Worm (Caenorhabditis elegans) whole organism, L4 larva: ENCODE measurements around the gene usp-4.

ENCODE experiments used
- F26F4.8 ChIP-seq: fragments of 200-800 bp; sonication (Bioruptor generic); conservative IDR thresholded peaks from 2 replicates; pipeline ENCODE4 v1.3.6; 2022; ENCODE audit warnings: missing genetic modification characterization, missing compliant biosample characterization
- F37D6.2 ChIP-seq: sonication (generic microtip); optimal IDR thresholded peaks from 2 replicates; lab custom pipeline; 2016; ENCODE audit warnings: mild to moderate bottlenecking, missing genetic modification characterization, missing compliant biosample characterization
- R02D3.7 ChIP-seq: fragments of 150-350 bp; sonication (generic microtip); optimal IDR thresholded peaks from 3 replicates; lab custom pipeline; 2014; ENCODE audit warnings: missing biosample characterization, missing genetic modification characterization
- Y48G9A.11 ChIP-seq: fragments of 200-800 bp; sonication (Bioruptor generic); IDR thresholded peaks from 2 replicates; pipeline ENCODE4 v1.3.6; 2022; ENCODE audit warnings: missing genetic modification reagents, missing genetic modification characterization, missing compliant biosample characterization
- Y75B8A.6 ChIP-seq: fragments of 200-800 bp; sonication (Bioruptor generic); IDR thresholded peaks from 2 replicates; pipeline ENCODE4 v1.3.6; 2022; ENCODE audit warnings: missing genetic modification reagents, missing genetic modification characterization, missing compliant biosample characterization
- aha-1 ChIP-seq: fragments of 150-350 bp; peaks from one replicate; lab custom pipeline; 2014; ENCODE audit warnings: missing biosample characterization, missing genetic modification characterization
- ceh-20 ChIP-seq: fragments of 200-800 bp; sonication (Bioruptor generic); IDR thresholded peaks from 2 replicates; pipeline ENCODE4 v1.3.6; 2022; ENCODE audit warnings: missing genetic modification reagents, missing genetic modification characterization, missing compliant biosample characterization
- ceh-28 ChIP-seq: fragments of 150-350 bp; optimal IDR thresholded peaks from 2 replicates; lab custom pipeline; 2014; ENCODE audit warnings: missing biosample characterization, missing genetic modification reagents, missing genetic modification characterization
- ceh-82 ChIP-seq: sonication (generic microtip); optimal IDR thresholded peaks from 2 replicates; lab custom pipeline; 2017; ENCODE audit warnings: missing biosample characterization, missing genetic modification characterization
- ces-1 ChIP-seq: fragments of 150-350 bp; sonication (generic microtip); optimal IDR thresholded peaks from 4 replicates; lab custom pipeline; 2014; ENCODE audit warnings: missing biosample characterization, missing genetic modification reagents, missing genetic modification characterization
- cey-2 ChIP-seq: sonication (generic microtip); optimal IDR thresholded peaks from 3 replicates; lab custom pipeline; 2017; ENCODE audit warnings: missing genetic modification characterization, mild to moderate bottlenecking, missing compliant biosample characterization, antibody characterized with exemption, borderline replicate concordance; ENCODE audit not compliant: insufficient read depth
- daf-12 ChIP-seq: fragments of 150-350 bp; optimal IDR thresholded peaks from 2 replicates; lab custom pipeline; 2014; ENCODE audit warnings: missing biosample characterization, missing genetic modification reagents, missing genetic modification characterization
- dmd-6 ChIP-seq: fragments of 200-800 bp; sonication (Bioruptor generic); IDR thresholded peaks from 2 replicates; pipeline ENCODE4 v1.3.6; 2022; ENCODE audit warnings: missing genetic modification reagents, missing genetic modification characterization, missing compliant biosample characterization
- dmd-9 ChIP-seq: fragments of 200-800 bp; sonication (Bioruptor generic); IDR thresholded peaks from 2 replicates; pipeline ENCODE4 v1.3.6; 2022; ENCODE audit warnings: missing genetic modification reagents, missing genetic modification characterization, missing compliant biosample characterization
- dpl-1 ChIP-seq: fragments of 150-350 bp; optimal IDR thresholded peaks from 2 replicates; lab custom pipeline; 2014; ENCODE audit warnings: missing biosample characterization, missing genetic modification reagents, missing genetic modification characterization
- duxl-1 ChIP-seq: sonication (generic microtip); optimal IDR thresholded peaks from 2 replicates; lab custom pipeline; 2016; ENCODE audit warnings: mild to moderate bottlenecking, missing genetic modification characterization, moderate library complexity, missing compliant biosample characterization; ENCODE audit not compliant: poor library complexity
- fos-1 ChIP-seq: fragments of 150-350 bp; optimal IDR thresholded peaks from 2 replicates; lab custom pipeline; 2014; ENCODE audit warnings: missing biosample characterization, missing genetic modification characterization
- hif-1 ChIP-seq, 2 experiments: sonication (generic microtip); optimal IDR thresholded peaks; 2 replicates each; lab custom pipeline; 2016 to 2017; ENCODE audit warnings: missing compliant biosample characterization in 2 of 2, missing genetic modification characterization in 2 of 2, missing genetic modification reagents in 2 of 2, missing genotype in 2 of 2, mild to moderate bottlenecking in 1 of 2
- hlh-30 ChIP-seq: sonication (generic microtip); optimal IDR thresholded peaks from 2 replicates; lab custom pipeline; 2017; ENCODE audit warnings: antibody characterized with exemption, mild to moderate bottlenecking, missing genetic modification characterization, missing compliant biosample characterization; ENCODE audit not compliant: insufficient read depth
- hmg-1.1 ChIP-seq: fragments of 200-800 bp; sonication (Bioruptor generic); IDR thresholded peaks from 2 replicates; pipeline ENCODE4 v1.3.6; 2022; ENCODE audit warnings: missing genetic modification reagents, missing genetic modification characterization, missing compliant biosample characterization
- lim-7 ChIP-seq: fragments of 200-800 bp; sonication (Bioruptor generic); IDR thresholded peaks from 2 replicates; pipeline ENCODE4 v1.3.6; 2022; ENCODE audit warnings: missing genetic modification characterization, missing compliant biosample characterization
- lin-1 ChIP-seq: fragments of 200-800 bp; sonication (Bioruptor generic); IDR thresholded peaks from 2 replicates; pipeline ENCODE4 v1.3.6; 2022; ENCODE audit warnings: missing genetic modification reagents, missing genetic modification characterization, missing compliant biosample characterization
- lin-29 ChIP-seq: fragments of 200-800 bp; sonication (Bioruptor generic); IDR thresholded peaks from 2 replicates; pipeline ENCODE4 v1.3.6; 2022; ENCODE audit warnings: missing genetic modification reagents, missing genetic modification characterization, missing compliant biosample characterization
- lin-39 ChIP-seq: fragments of 150-350 bp; optimal IDR thresholded peaks from 2 replicates; lab custom pipeline; 2014; ENCODE audit warnings: missing biosample characterization, missing genetic modification reagents, missing genetic modification characterization
- madf-9 ChIP-seq: fragments of 200-800 bp; sonication (Bioruptor generic); conservative IDR thresholded peaks from 2 replicates; pipeline ENCODE4 v1.3.6; 2022; ENCODE audit warnings: missing genetic modification reagents, missing genetic modification characterization, missing compliant biosample characterization
- mdl-1 ChIP-seq, 2 experiments: fragments of 150-350 bp in 1 of 2; sonication (generic microtip) in 1 of 2; optimal IDR thresholded peaks; 2 replicates each; lab custom pipeline; 2014 to 2017; ENCODE audit warnings: missing biosample characterization in 2 of 2, missing genetic modification characterization in 2 of 2
- mdt-29 ChIP-seq: fragments of 200-800 bp; sonication (Bioruptor generic); IDR thresholded peaks from 2 replicates; pipeline ENCODE4 v1.3.6; 2022; ENCODE audit warnings: missing genetic modification reagents, missing genetic modification characterization, missing compliant biosample characterization
- mes-2 ChIP-seq: sonication (generic microtip); optimal IDR thresholded peaks from 2 replicates; lab custom pipeline; 2016; ENCODE audit warnings: missing genotype, mild to moderate bottlenecking, missing genetic modification characterization, missing compliant biosample characterization; ENCODE audit not compliant: poor library complexity, severe bottlenecking
- mxl-2 ChIP-seq: fragments of 200-800 bp; sonication (Bioruptor generic); conservative IDR thresholded peaks from 2 replicates; pipeline ENCODE4 v1.3.6; 2022; ENCODE audit warnings: missing genetic modification reagents, missing genetic modification characterization, missing compliant biosample characterization
- mxl-3 ChIP-seq: fragments of 200-800 bp; sonication (Bioruptor generic); optimal IDR thresholded peaks from 2 replicates; lab custom pipeline; 2018; ENCODE audit warnings: mild to moderate bottlenecking, missing genetic modification characterization, missing compliant biosample characterization
- nhr-102 ChIP-seq: sonication (generic microtip); optimal IDR thresholded peaks from 2 replicates; lab custom pipeline; 2016; ENCODE audit warnings: mild to moderate bottlenecking, missing genetic modification characterization, moderate library complexity, missing compliant biosample characterization
- nhr-111 ChIP-seq: fragments of 200-800 bp; sonication (Bioruptor generic); optimal IDR thresholded peaks from 2 replicates; lab custom pipeline; 2018; ENCODE audit warnings: mild to moderate bottlenecking, missing genetic modification characterization, missing compliant biosample characterization
- nhr-42 ChIP-seq: fragments of 200-800 bp; sonication (Bioruptor generic); IDR thresholded peaks from 2 replicates; pipeline ENCODE4 v1.3.6; 2022; ENCODE audit warnings: missing genetic modification characterization, missing compliant biosample characterization
- nhr-48 ChIP-seq: sonication (generic microtip); optimal IDR thresholded peaks from 2 replicates; lab custom pipeline; 2016; ENCODE audit warnings: mild to moderate bottlenecking, missing genetic modification characterization, missing compliant biosample characterization
- nhr-6 ChIP-seq: fragments of 150-350 bp; optimal IDR thresholded peaks from 2 replicates; lab custom pipeline; 2014; ENCODE audit warnings: missing biosample characterization, missing genetic modification characterization
- nhr-76 ChIP-seq: fragments of 150-350 bp; optimal IDR thresholded peaks from 2 replicates; lab custom pipeline; 2014; ENCODE audit warnings: missing biosample characterization, missing genetic modification characterization
- php-3 ChIP-seq: fragments of 200-800 bp; sonication (Bioruptor generic); IDR thresholded peaks from 2 replicates; pipeline ENCODE4 v1.3.6; 2022; ENCODE audit warnings: missing genetic modification reagents, missing genetic modification characterization, missing compliant biosample characterization
- rbr-2 ChIP-seq: sonication (generic microtip); optimal IDR thresholded peaks from 2 replicates; lab custom pipeline; 2016; ENCODE audit warnings: missing genotype, missing genetic modification characterization, missing compliant biosample characterization
- saeg-2 ChIP-seq: fragments of 200-800 bp; sonication (Bioruptor generic); IDR thresholded peaks from 2 replicates; pipeline ENCODE4 v1.3.6; 2022; ENCODE audit warnings: missing genetic modification reagents, missing genetic modification characterization, missing compliant biosample characterization
- sdz-12 ChIP-seq: fragments of 200-800 bp; sonication (Bioruptor generic); optimal IDR thresholded peaks from 2 replicates; lab custom pipeline; 2018; ENCODE audit warnings: mild to moderate bottlenecking, missing genetic modification characterization, missing compliant biosample characterization
- snpc-1.2 ChIP-seq: fragments of 200-800 bp; sonication (Bioruptor generic); IDR thresholded peaks from 2 replicates; pipeline ENCODE4 v1.3.6; 2022; ENCODE audit warnings: missing genetic modification reagents, missing genetic modification characterization, missing compliant biosample characterization
- spr-3 ChIP-seq: fragments of 200-800 bp; sonication (Bioruptor generic); optimal IDR thresholded peaks from 2 replicates; lab custom pipeline; 2018; ENCODE audit warnings: mild to moderate bottlenecking, missing genetic modification characterization, missing compliant biosample characterization
- tra-1 ChIP-seq: fragments of 200-800 bp; sonication (Bioruptor generic); IDR thresholded peaks from 2 replicates; pipeline ENCODE4 v1.3.6; 2022; ENCODE audit warnings: missing genetic modification reagents, missing genetic modification characterization, missing compliant biosample characterization
- unc-62 ChIP-seq, 3 experiments: fragments of 150-350 bp in 1 of 3; sonication (generic microtip); optimal IDR thresholded peaks in 2 of 3; peaks in 1 of 3; 1 replicate in 1 of 3; 2 replicates in 2 of 3; lab custom pipeline; 2014 to 2017; ENCODE audit warnings: missing biosample characterization in 3 of 3, missing genetic modification characterization in 3 of 3, missing genetic modification reagents in 3 of 3, missing genotype in 1 of 3
- zfp-3 ChIP-seq: fragments of 200-800 bp; sonication (Bioruptor generic); conservative IDR thresholded peaks from 2 replicates; pipeline ENCODE4 v1.3.6; 2022; ENCODE audit warnings: missing genetic modification reagents, missing genetic modification characterization, missing compliant biosample characterization
- zip-11 ChIP-seq: fragments of 200-800 bp; sonication (Bioruptor generic); IDR thresholded peaks from 2 replicates; pipeline ENCODE4 v1.3.6; 2022; ENCODE audit warnings: missing genetic modification characterization, missing compliant biosample characterization
- zip-2 ChIP-seq: fragments of 150-350 bp; optimal IDR thresholded peaks from 2 replicates; lab custom pipeline; 2014; ENCODE audit warnings: missing biosample characterization, missing genetic modification characterization
- ztf-11 ChIP-seq: fragments of 150-350 bp; optimal IDR thresholded peaks from 2 replicates; lab custom pipeline; 2014; ENCODE audit warnings: missing biosample characterization, missing genetic modification characterization

The usp-4 gene

DNA sequence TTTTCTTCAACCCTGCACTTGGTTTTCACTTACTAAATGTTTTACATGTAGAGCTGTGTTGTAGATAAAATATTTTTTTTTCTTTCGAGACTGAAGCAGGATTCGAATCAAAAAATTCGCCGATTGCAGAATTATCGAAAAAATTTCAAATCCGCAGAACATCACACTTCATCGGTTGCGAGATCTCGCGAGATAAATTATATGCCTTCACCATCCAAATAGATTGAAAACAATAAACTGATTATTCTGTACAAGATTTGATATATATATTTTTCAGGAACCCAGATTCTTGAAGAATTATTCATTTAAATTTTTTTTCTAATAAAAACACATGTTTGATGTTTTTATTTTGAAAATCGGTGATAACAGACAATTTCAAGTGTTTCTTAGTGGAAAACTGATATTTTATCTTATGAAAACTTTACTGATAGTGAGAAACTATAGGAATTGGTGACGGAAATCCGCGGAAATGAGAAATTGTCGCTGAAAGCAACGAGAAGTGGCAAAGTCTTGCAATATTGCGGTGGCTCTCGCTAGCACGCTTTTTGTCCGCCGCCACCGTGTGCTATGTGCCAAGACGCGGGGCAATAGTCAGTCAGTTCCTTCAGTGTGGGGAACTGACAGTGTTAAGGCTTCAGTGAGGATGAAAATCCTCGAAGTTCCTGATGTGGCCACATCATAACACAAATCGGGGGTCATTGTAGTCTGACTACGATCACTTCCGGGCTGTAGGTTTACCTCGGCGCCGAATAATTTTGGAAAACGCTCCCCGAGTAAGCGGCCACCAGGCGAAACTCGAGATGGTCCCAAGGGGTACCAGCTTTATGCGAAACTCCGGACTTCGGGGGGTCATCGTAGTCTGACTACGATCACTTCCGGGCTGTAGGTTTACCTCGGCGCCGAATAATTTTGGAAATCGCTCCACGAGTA is 35.5 kb downstream of the usp-4 start (continued):
- TF ChIP-seq daf-12 (no peak), ceh-20 (GFP tag; lab: Robert Waterston, UW) (no peak), mxl-3 (GFP tag; lab: Kevin White, UChicago) (no peak), nhr-42 (no peak), aha-1 (tag; lab: Kevin White, UChicago) (peak; percentile 73), tra-1 (GFP tag; lab: Robert Waterston, UW) (0 out of 2 replicates have a peak, but pooled peaks have one; percentile 26), ztf-11 (tag; lab: Kevin White, UChicago) (no peak), hif-1 (tag; optimal IDR thresholded peaks at IDR 0.05; lab: Kevin White, UChicago) (no peak), ceh-28 (tag; lab: Kevin White, UChicago) (no peak), nhr-76 (tag; lab: Kevin White, UChicago) (no peak), R02D3.7 (tag; lab: Kevin White, UChicago) (no peak), mdt-29 (GFP tag; lab: Robert Waterston, UW) (no peak), saeg-2 (GFP tag; lab: Robert Waterston, UW) (no peak), duxl-1 (peak; percentile 55), dpl-1 (GFP tag; lab: Kevin White, UChicago) (no peak), hlh-30 (tag; lab: Kevin White, UChicago) (no peak), madf-9 (GFP tag; lab: Robert Waterston, UW) (no peak), lin-29 (no peak), zip-11 (GFP tag; lab: Robert Waterston, UW) (no peak), dmd-6 (GFP tag; lab: Robert Waterston, UW) (0 out of 2 replicates have a peak, but pooled peaks have one; percentile 7), rbr-2 (no peak), lin-1 (peak; percentile 17; the same call in 1 of the 2 replicates), zfp-3 (GFP tag; lab: Robert Waterston, UW) (peak; percentile 63), nhr-102 (peak; percentile 72), Y48G9A.11 (peak; percentile 66; the same call in 1 of the 2 replicates), F26F4.8 (GFP tag; lab: Robert Waterston, UW) (no peak), nhr-6 (no peak), ces-1 (GFP tag; lab: Kevin White, UChicago) (no peak), php-3 (GFP tag; lab: Robert Waterston, UW) (no peak), nhr-111 (GFP tag; lab: Kevin White, UChicago) (no peak), spr-3 (peak; percentile 50), mxl-2 (GFP tag; lab: Robert Waterston, UW) (no peak), unc-62 (GFP tag; optimal IDR thresholded peaks at IDR 0.05 in 1 of 2; lab: Kevin White, UChicago) (no peak), unc-62 (tag; optimal IDR thresholded peaks at IDR 0.05; lab: Kevin White, UChicago) (no peak), zip-2 (tag; lab: Kevin White, UChicago) (no peak), cey-2 (tag; lab: Kevin White, UChicago) (no peak), F37D6.2 (tag; lab: Kevin White, UChicago) (no peak), snpc-1.2 (GFP tag; lab: Robert Waterston, UW) (peak; percentile 82), lin-39 (tag; lab: Kevin White, UChicago) (no peak), ceh-82 (tag; lab: Kevin White, UChicago) (no peak), fos-1 (no peak), sdz-12 (GFP tag; lab: Kevin White, UChicago) (no peak), nhr-48 (tag; lab: Kevin White, UChicago) (peak; percentile 36), mdl-1 (tag; optimal IDR thresholded peaks at IDR 0.05; lab: Kevin White, UChicago) (no peak), dmd-9 (GFP tag; lab: Robert Waterston, UW) (no peak), hmg-1.1 (GFP tag; lab: Robert Waterston, UW) (peak; percentile 22; the same call in 1 of the 2 replicates), Y75B8A.6 (GFP tag; lab: Robert Waterston, UW) (no peak), mes-2 (peak; percentile 29), lim-7 (peak; percentile 10; the same call in 1 of the 2 replicates)
